Worm (Caenorhabditis elegans) whole organism, mixed stage, embryonic: Measurements from ENCODE around the gene Y43F8B.12.
A peak's percentile ranks its signal among the peaks of the same experiment; 100 is the strongest.

ENCODE experiments used
- ceh-43 ChIP-seq: fragments of 200-800 bp; sonication (Bioruptor generic); optimal IDR thresholded peaks from 2 replicates; lab custom pipeline; 2018; ENCODE audit warnings: mild to moderate bottlenecking, missing genetic modification characterization, moderate library complexity, missing compliant biosample characterization
- drap-1 ChIP-seq: fragments of 200-800 bp; sonication (Bioruptor generic); optimal IDR thresholded peaks from 3 replicates; lab custom pipeline; 2018; ENCODE audit warnings: mild to moderate bottlenecking, missing genetic modification characterization, missing compliant biosample characterization
- ham-2 ChIP-seq: fragments of 200-800 bp; sonication (Bioruptor generic); optimal IDR thresholded peaks from 2 replicates; lab custom pipeline; 2018; ENCODE audit warnings: mild to moderate bottlenecking, missing genetic modification characterization, missing compliant biosample characterization
- hlh-1 ChIP-seq: fragments of 150-350 bp; optimal IDR thresholded peaks from 2 replicates; lab custom pipeline; 2014; ENCODE audit warnings: missing biosample characterization, missing genetic modification reagents, missing genetic modification characterization
- mab-5 ChIP-seq: fragments of 150-350 bp; optimal IDR thresholded peaks from 2 replicates; lab custom pipeline; 2014; ENCODE audit warnings: missing biosample characterization, missing genetic modification characterization
- mls-2 ChIP-seq: sonication (generic microtip); optimal IDR thresholded peaks from 2 replicates; lab custom pipeline; 2016; ENCODE audit warnings: mild to moderate bottlenecking, missing genetic modification characterization, moderate library complexity, missing compliant biosample characterization
- pha-4 ChIP-seq: fragments of 150-350 bp; optimal IDR thresholded peaks from 2 replicates; lab custom pipeline; 2018; ENCODE audit warnings: missing biosample characterization, missing genetic modification reagents, missing genetic modification characterization
- snpc-4 ChIP-seq: fragments of 150-350 bp; optimal IDR thresholded peaks from 2 replicates; lab custom pipeline; 2014; ENCODE audit warnings: missing biosample characterization, missing genetic modification characterization
- sptf-1 ChIP-seq: sonication (generic microtip); optimal IDR thresholded peaks from 2 replicates; lab custom pipeline; 2017; ENCODE audit warnings: mild to moderate bottlenecking, missing genetic modification characterization, moderate library complexity, missing compliant biosample characterization
- tbx-8 ChIP-seq: fragments of 200-800 bp; sonication (Bioruptor generic); optimal IDR thresholded peaks from 2 replicates; lab custom pipeline; 2018; ENCODE audit warnings: mild to moderate bottlenecking, missing genetic modification characterization, moderate library complexity, missing compliant biosample characterization

The Y43F8B.12 gene

ce11 chrV:19512260-19512947 lies 44.2 kb downstream of the Y43F8B.12 start, which contains the start of gene Y43F8B.19:
Y43F8B.19 (minus strand) TSS chrV:19512310.
- TF ChIP-seq mls-2 (tag; lab: Kevin White, UChicago) (no peak), ham-2 (GFP tag; lab: Kevin White, UChicago) (peak; percentile 8)

- TF ChIP-seq tbx-8 (GFP tag; lab: Kevin White, UChicago) = no peak
- TF ChIP-seq drap-1 = peak; percentile 29
Observed at ce11 chrV:19513552-19513951, 45.4 kb downstream of the Y43F8B.12 start, which contains the start of gene phy-4. phy-4 (minus strand) TSS chrV:19513652.

DNA sequence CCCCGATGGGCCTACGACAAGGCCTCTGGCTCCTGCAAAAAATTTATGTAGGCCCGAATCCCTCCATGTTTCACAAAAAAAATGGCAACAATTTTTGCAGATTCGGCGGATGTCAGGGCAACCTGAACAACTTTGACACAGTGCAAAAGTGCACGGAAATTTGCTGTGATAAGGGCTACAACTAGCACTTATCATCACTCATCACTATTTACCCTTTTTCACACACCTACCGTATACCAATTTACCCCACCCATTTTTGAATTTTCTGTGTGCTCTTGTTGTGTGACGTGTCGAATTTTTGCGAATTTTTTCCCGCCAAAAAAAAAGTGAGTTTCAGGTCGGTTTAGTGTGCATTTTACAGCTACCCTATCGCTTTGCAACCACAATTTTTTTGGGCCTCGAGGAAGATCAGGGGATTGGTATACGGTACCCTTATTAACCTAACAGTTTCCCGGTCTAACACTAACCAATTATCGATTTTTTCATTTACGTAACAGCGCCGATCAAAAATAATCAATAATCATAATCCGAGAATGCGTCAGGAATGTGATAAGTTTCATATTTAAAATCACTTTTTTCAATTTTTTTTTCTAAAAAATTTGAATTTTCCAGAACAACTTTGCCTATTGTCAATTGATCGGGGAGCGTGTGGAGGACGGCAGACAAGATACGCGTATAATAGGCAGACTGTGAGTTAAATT lies 50.4 kb downstream of the Y43F8B.12 start:
- no peak for TF ChIP-seq mls-2 (tag; lab: Kevin White, UChicago)
- no peak for TF ChIP-seq pha-4 (tag; lab: Kevin White, UChicago)
- no peak for TF ChIP-seq sptf-1 (tag; lab: Kevin White, UChicago)
- TF ChIP-seq mab-5 (tag; lab: Kevin White, UChicago) = no peak
- no peak for TF ChIP-seq ceh-43 (GFP tag; lab: Kevin White, UChicago)
- no peak for TF ChIP-seq hlh-1
- no peak for TF ChIP-seq snpc-4 (tag; lab: Kevin White, UChicago)
